Worm (Caenorhabditis elegans) whole organism, early embryonic: ENCODE measurements around the gene ZK697.8.

Experiments used
- B0310.2 ChIP-seq: sonication (generic microtip); optimal IDR thresholded peaks from 2 replicates; lab custom pipeline; 2016; ENCODE audit warnings: mild to moderate bottlenecking, missing genetic modification characterization, missing compliant biosample characterization
- F13C5.2 ChIP-seq: sonication (generic microtip); optimal IDR thresholded peaks from 2 replicates; lab custom pipeline; 2017; ENCODE audit warnings: mild to moderate bottlenecking, missing genetic modification characterization, inconsistent platforms, missing compliant biosample characterization
- ama-1 ChIP-seq: fragments of 150-350 bp; optimal IDR thresholded peaks from 2 replicates; lab custom pipeline; 2014
- hmbx-1 ChIP-seq: sonication (generic microtip); optimal IDR thresholded peaks from 2 replicates; lab custom pipeline; 2016; ENCODE audit warnings: mild to moderate bottlenecking, missing genetic modification characterization, missing compliant biosample characterization
- hnd-1 ChIP-seq: sonication (generic microtip); optimal IDR thresholded peaks from 2 replicates; lab custom pipeline; 2016; ENCODE audit warnings: missing genetic modification characterization, missing compliant biosample characterization
- pes-1 ChIP-seq: fragments of 200-800 bp; sonication (Bioruptor generic); IDR thresholded peaks from 2 replicates; pipeline ENCODE4 v1.3.6; 2022; ENCODE audit warnings: missing genetic modification reagents, missing genetic modification characterization, missing compliant biosample characterization
- scrt-1 ChIP-seq: fragments of 200-800 bp; sonication (Bioruptor generic); IDR thresholded peaks from 2 replicates; pipeline ENCODE4 v1.3.6; 2022; ENCODE audit warnings: missing genetic modification characterization, missing compliant biosample characterization
- sea-1 ChIP-seq: fragments of 200-800 bp; sonication (Bioruptor generic); conservative IDR thresholded peaks from 2 replicates; pipeline ENCODE4 v1.3.6; 2022; ENCODE audit warnings: missing genetic modification characterization, missing compliant biosample characterization
- tbx-11 ChIP-seq: fragments of 200-800 bp; sonication (Bioruptor generic); IDR thresholded peaks from 2 replicates; pipeline ENCODE4 v1.3.6; 2022; ENCODE audit warnings: missing genetic modification characterization, missing compliant biosample characterization
- tbx-37 ChIP-seq: fragments of 200-800 bp; sonication (Bioruptor generic); conservative IDR thresholded peaks from 2 replicates; pipeline ENCODE4 v1.3.6; 2022; ENCODE audit warnings: missing genetic modification reagents, missing genetic modification characterization, missing compliant biosample characterization

ce11 chrV:1716892-1717291 is 32.1 kb downstream of the ZK697.8 start, which contains the start of gene srw-103:
- TF ChIP-seq scrt-1 (GFP tag; lab: Robert Waterston, UW) (no peak), sea-1 (GFP tag; lab: Robert Waterston, UW) (no peak), tbx-37 (no peak), F13C5.2 (tag; lab: Kevin White, UChicago) (no peak), ama-1 (lab: Kevin White, UChicago) (no peak), pes-1 (GFP tag; lab: Robert Waterston, UW) (no peak), hmbx-1 (no peak), hnd-1 (tag; lab: Kevin White, UChicago) (no peak), B0310.2 (no peak), tbx-11 (no peak)
